Fruit fly (Drosophila melanogaster): ENCODE results near the gene Gapvd1.

Gapvd1 gene

dm6 chrX:11326213-11326731 is 1.1 kb downstream of the Gapvd1 start (continued):
- TF ChIP-seq Hand (GFP tag; optimal IDR thresholded peaks at IDR 0.05) (peak; percentile 35), Eip74EF (GFP tag; optimal IDR thresholded peaks at IDR 0.05) (peak in 1 of 2 experiments; percentile 59), abd-A (tag; optimal IDR thresholded peaks at IDR 0.05) (no peak), CG31224 (GFP tag; IDR thresholded peaks at IDR 0.05) (no peak), run (tag; optimal IDR thresholded peaks at IDR 0.05) (peak; percentile 47), CG9437 (GFP tag; optimal IDR thresholded peaks at IDR 0.05) (peak; percentile 58), kay (GFP tag; optimal IDR thresholded peaks at IDR 0.05) (peak; percentile 78), Myb (GFP tag; optimal IDR thresholded peaks at IDR 0.05) (peak; percentile 32), GATAe (GFP tag; conservative IDR thresholded peaks at IDR 0.05) (no peak), CG4404 (GFP tag; IDR thresholded peaks at IDR 0.05) (no peak), CG13123 (GFP tag; optimal IDR thresholded peaks at IDR 0.05) (no peak), MTF-1 (GFP tag; optimal IDR thresholded peaks at IDR 0.05; ENCODE audit: borderline replicate concordance) (no peak), Mrtf (GFP tag; IDR thresholded peaks at IDR 0.05) (peak; percentile 48; the same call in 1 of the 3 replicates), hb (GFP tag; IDR thresholded peaks at IDR 0.05; ENCODE audit: partially characterized antibody) (no peak), CG32767 (GFP tag; IDR thresholded peaks at IDR 0.05) (no peak), CG3065 (GFP tag; optimal IDR thresholded peaks at IDR 0.05) (no peak), br (optimal IDR thresholded peaks at IDR 0.05) (no peak), Sin3A (optimal IDR thresholded peaks at IDR 0.05) (no peak), Elba2 (GFP tag; optimal IDR thresholded peaks at IDR 0.05) (no peak), CG17912 (GFP tag; optimal IDR thresholded peaks at IDR 0.05) (no peak), CkIIα-i1 (GFP tag; IDR thresholded peaks at IDR 0.05) (no peak), fd96Cb (tag; optimal IDR thresholded peaks at IDR 0.05) (peak; percentile 65), CG1024 (GFP tag; IDR thresholded peaks at IDR 0.05) (no peak), her (GFP tag; optimal IDR thresholded peaks at IDR 0.05) (peak; percentile 49), dan (GFP tag; IDR thresholded peaks at IDR 0.05) (no peak), CG6791 (GFP tag; IDR thresholded peaks at IDR 0.05; ENCODE audit: partially characterized antibody) (no peak), NC2α (GFP tag; optimal IDR thresholded peaks at IDR 0.05) (peak; percentile 30), Gug (GFP tag; IDR thresholded peaks at IDR 0.05) (peak; percentile 32; the same call in 1 of the 4 replicates), sens-2 (GFP tag; IDR thresholded peaks at IDR 0.05) (no peak), CG8359 (GFP tag; optimal IDR thresholded peaks at IDR 0.05; ENCODE audit: borderline replicate concordance) (peak; percentile 51), az2 (GFP tag; optimal IDR thresholded peaks at IDR 0.05) (peak; percentile 54), CG13775 (GFP tag; optimal IDR thresholded peaks at IDR 0.05) (peak; percentile 45), pzg (GFP tag; optimal IDR thresholded peaks at IDR 0.05) (no peak), CG8765 (GFP tag; IDR thresholded peaks at IDR 0.05) (no peak), Hmr (GFP tag; optimal IDR thresholded peaks at IDR 0.05) (peak; percentile 78), Bgb (GFP tag; IDR thresholded peaks at IDR 0.05; ENCODE audit: partially characterized antibody) (no peak), CG7372 (GFP tag; IDR thresholded peaks at IDR 0.05) (peak; percentile 46; the same call in 1 of the 2 replicates), stwl (tag; optimal IDR thresholded peaks at IDR 0.05) (no peak), cwo (GFP tag; optimal IDR thresholded peaks at IDR 0.05) (peak; percentile 61), cad (GFP tag; optimal IDR thresholded peaks at IDR 0.05) (no peak), seq (GFP tag; IDR thresholded peaks at IDR 0.05) (peak; percentile 59; the same call in 1 of the 2 replicates), CG9876 (GFP tag; optimal IDR thresholded peaks at IDR 0.05) (peak; percentile 18), Nf-YB (GFP tag; optimal IDR thresholded peaks at IDR 0.05) (peak; percentile 7), gro (GFP tag; optimal IDR thresholded peaks at IDR 0.05) (peak; percentile 63), unc-4 (GFP tag; IDR thresholded peaks at IDR 0.05; ENCODE audit: partially characterized antibody) (no peak), Fer2 (tag; optimal IDR thresholded peaks at IDR 0.05) (peak; percentile 4), D19B (GFP tag; optimal IDR thresholded peaks at IDR 0.05) (peak; percentile 33), bigmax (GFP tag; optimal IDR thresholded peaks at IDR 0.05) (no peak), H2.0 (GFP tag; IDR thresholded peaks at IDR 0.05) (peak; percentile 22), row (GFP tag; IDR thresholded peaks at IDR 0.05) (peak; percentile 78), Atf3 (GFP tag; optimal IDR thresholded peaks at IDR 0.05) (no peak)

All from whole organism, embryonic.